Worm (Caenorhabditis elegans): Measurements from ENCODE around the gene lin-23.

Gene lin-23

ce11 chrII:6346551-6347079 lies 24.5 kb upstream of the lin-23 start (continued):
- no peak for TF ChIP-seq ztf-28 (GFP tag; IDR thresholded peaks at IDR 0.05)
- peak; percentile 56 for TF ChIP-seq unc-130 (GFP tag; optimal IDR thresholded peaks at IDR 0.05)
- 0 out of 2 replicates have a peak, but pooled peaks have one; percentile 21 for TF ChIP-seq ceh-58 (GFP tag; IDR thresholded peaks at IDR 0.05)
- TF ChIP-seq unc-62 (GFP tag; optimal IDR thresholded peaks at IDR 0.05) = peak; percentile 55
- no peak for TF ChIP-seq F33H1.4 (GFP tag; IDR thresholded peaks at IDR 0.05)
- TF ChIP-seq hmg-1.2 (GFP tag; IDR thresholded peaks at IDR 0.05) = peak; percentile 42
- no peak for TF ChIP-seq ccch-3 (GFP tag; optimal IDR thresholded peaks at IDR 0.05)
- TF ChIP-seq aptf-2 (GFP tag; conservative IDR thresholded peaks at IDR 0.05) = no peak
- TF ChIP-seq F23B12.7 (tag; optimal IDR thresholded peaks at IDR 0.05; ENCODE audit: insufficient read depth) = peak; percentile 96
- no peak for TF ChIP-seq rpc-1 (optimal IDR thresholded peaks at IDR 0.05)
- TF ChIP-seq rpc-1 (tag; optimal IDR thresholded peaks at IDR 0.05) = no peak
- TF ChIP-seq nhr-80 (tag; optimal IDR thresholded peaks at IDR 0.05) = peak; percentile 32
- 0 out of 2 replicates have a peak, but pooled peaks have one; percentile 10 for TF ChIP-seq D2030.7 (GFP tag; IDR thresholded peaks at IDR 0.05)
- 0 out of 2 replicates have a peak, but pooled peaks have one; percentile 53 for TF ChIP-seq attf-6 (GFP tag; IDR thresholded peaks at IDR 0.05)
- no peak for TF ChIP-seq T07F8.4 (tag; optimal IDR thresholded peaks at IDR 0.05)
- TF ChIP-seq lsy-27 (tag; optimal IDR thresholded peaks at IDR 0.05; ENCODE audit: borderline replicate concordance, insufficient read depth) = no peak
- TF ChIP-seq hmg-20 (GFP tag; IDR thresholded peaks at IDR 0.05) = no peak
- TF ChIP-seq ZK185.1 (tag; optimal IDR thresholded peaks at IDR 0.05; ENCODE audit: poor library complexity, severe bottlenecking) = peak; percentile 86
- TF ChIP-seq hrde-1 (tag; optimal IDR thresholded peaks at IDR 0.05; ENCODE audit: borderline replicate concordance) = peak; percentile 50
- no peak for TF ChIP-seq egl-18 (GFP tag; IDR thresholded peaks at IDR 0.05)
- TF ChIP-seq F39B2.1 (GFP tag; IDR thresholded peaks at IDR 0.05) = no peak
- TF ChIP-seq K11D2.4 (GFP tag; IDR thresholded peaks at IDR 0.05) = peak; percentile 93
- TF ChIP-seq chd-7 (tag; optimal IDR thresholded peaks at IDR 0.05) = peak; percentile 93
- no peak for TF ChIP-seq T26A5.8 (tag; optimal IDR thresholded peaks at IDR 0.05)
- peak; percentile 90 for TF ChIP-seq atf-7 (tag; optimal IDR thresholded peaks at IDR 0.05)
- no peak for TF ChIP-seq tbx-9 (tag; optimal IDR thresholded peaks at IDR 0.05; ENCODE audit: borderline replicate concordance)
- peak; percentile 84 for TF ChIP-seq F10E7.11 (tag; optimal IDR thresholded peaks at IDR 0.05)
- peak; percentile 13 for TF ChIP-seq nhr-90 (tag; optimal IDR thresholded peaks at IDR 0.05)
- no peak for TF ChIP-seq snpc-3.4 (tag; optimal IDR thresholded peaks at IDR 0.05)
- TF ChIP-seq hlh-12 (tag; optimal IDR thresholded peaks at IDR 0.05) = no peak
- peak; percentile 86 for TF ChIP-seq F57C9.4 (tag; optimal IDR thresholded peaks at IDR 0.05)
- peak; percentile 48 for TF ChIP-seq dpff-1 (tag; optimal IDR thresholded peaks at IDR 0.05)
- 0 out of 2 replicates have a peak, but pooled peaks have one; percentile 14 for TF ChIP-seq F37B4.10 (GFP tag; IDR thresholded peaks at IDR 0.05)
- peak; percentile 18 for TF ChIP-seq B0261.1 (tag; optimal IDR thresholded peaks at IDR 0.05)
- TF ChIP-seq madf-6 (GFP tag; IDR thresholded peaks at IDR 0.05) = peak; percentile 29; the same call in 1 of the 2 replicates
- peak; percentile 74 for TF ChIP-seq ceh-79 (tag; optimal IDR thresholded peaks at IDR 0.05)
- TF ChIP-seq snpc-1.1 (tag; optimal IDR thresholded peaks at IDR 0.05; ENCODE audit: insufficient read depth) = no peak
- TF ChIP-seq cebp-1 (GFP tag; IDR thresholded peaks at IDR 0.05) = peak; percentile 98
- peak; percentile 98 for TF ChIP-seq cebp-1 (tag; optimal IDR thresholded peaks at IDR 0.05)
- TF ChIP-seq ztf-22 (GFP tag; optimal IDR thresholded peaks at IDR 0.05) = peak; percentile 35
- TF ChIP-seq ztf-25 (GFP tag; IDR thresholded peaks at IDR 0.05) = peak; percentile 30; the same call in 1 of the 2 replicates
- 0 out of 2 replicates have a peak, but pooled peaks have one; percentile 31 for TF ChIP-seq lir-1 (GFP tag; conservative IDR thresholded peaks at IDR 0.05)
- TF ChIP-seq tlf-1 (GFP tag; optimal IDR thresholded peaks at IDR 0.05) = peak; percentile 82
- TF ChIP-seq xnd-1 (tag; optimal IDR thresholded peaks at IDR 0.05) = no peak
- TF ChIP-seq nfyb-1 (GFP tag; IDR thresholded peaks at IDR 0.05) = peak; percentile 95
- TF ChIP-seq zfh-2 (GFP tag; conservative IDR thresholded peaks at IDR 0.05) = no peak
- TF ChIP-seq F49E8.2 (tag; optimal IDR thresholded peaks at IDR 0.05; ENCODE audit: insufficient read depth) = no peak
- no peak for TF ChIP-seq nhr-120 (GFP tag; IDR thresholded peaks at IDR 0.05)

Data from whole organism, young adult.